Fruit fly (Drosophila melanogaster): ENCODE results near the gene CG5909.

The CG5909 gene

dm6 chr3R:27177567-27177966 is 16.6 kb downstream of the CG5909 start:
- TF ChIP-seq CG12768 (GFP tag; optimal IDR thresholded peaks at IDR 0.05): no peak
- TF ChIP-seq toe (GFP tag; optimal IDR thresholded peaks at IDR 0.05): no peak
- TF ChIP-seq Hr96 (GFP tag; optimal IDR thresholded peaks at IDR 0.05): no peak

dm6 chr3R:27178546-27179375 is 17.8 kb downstream of the CG5909 start:
- TF ChIP-seq CG14711 (tag; optimal IDR thresholded peaks at IDR 0.05) (no peak), bab1 (GFP tag; optimal IDR thresholded peaks at IDR 0.05) (no peak), cic (GFP tag; optimal IDR thresholded peaks at IDR 0.05) (no peak), Hr96 (GFP tag; optimal IDR thresholded peaks at IDR 0.05) (no peak), CG11617 (GFP tag; optimal IDR thresholded peaks at IDR 0.05) (no peak), pad (GFP tag; optimal IDR thresholded peaks at IDR 0.05) (no peak), toe (GFP tag; optimal IDR thresholded peaks at IDR 0.05) (no peak), CG7045 (GFP tag; optimal IDR thresholded peaks at IDR 0.05) (no peak), CG7101 (tag; optimal IDR thresholded peaks at IDR 0.05) (no peak), cnc (optimal IDR thresholded peaks at IDR 0.05) (no peak), Clk (GFP tag; optimal IDR thresholded peaks at IDR 0.05) (no peak), Crg-1 (GFP tag; optimal IDR thresholded peaks at IDR 0.05) (no peak), Mnt (GFP tag; optimal IDR thresholded peaks at IDR 0.05) (no peak), tj (GFP tag; optimal IDR thresholded peaks at IDR 0.05) (no peak), CG12768 (GFP tag; optimal IDR thresholded peaks at IDR 0.05) (no peak), CG1620 (GFP tag; optimal IDR thresholded peaks at IDR 0.05) (no peak), ovo (GFP tag; optimal IDR thresholded peaks at IDR 0.05) (no peak), CG33017 (tag; optimal IDR thresholded peaks at IDR 0.05) (no peak), CG5204 (GFP tag; optimal IDR thresholded peaks at IDR 0.05) (no peak)

dm6 chr3R:27181074-27181473 is 20.1 kb downstream of the CG5909 start:
- TF ChIP-seq CG7101 (tag; optimal IDR thresholded peaks at IDR 0.05) (no peak), cnc (optimal IDR thresholded peaks at IDR 0.05) (no peak)

- TF ChIP-seq CG33017 (tag; optimal IDR thresholded peaks at IDR 0.05) (no peak), CG11617 (GFP tag; optimal IDR thresholded peaks at IDR 0.05) (no peak), Clk (GFP tag; optimal IDR thresholded peaks at IDR 0.05) (no peak), pad (GFP tag; optimal IDR thresholded peaks at IDR 0.05) (no peak), tj (GFP tag; optimal IDR thresholded peaks at IDR 0.05) (no peak), CG7045 (GFP tag; optimal IDR thresholded peaks at IDR 0.05) (no peak), ovo (GFP tag; optimal IDR thresholded peaks at IDR 0.05) (no peak), Mnt (GFP tag; optimal IDR thresholded peaks at IDR 0.05) (no peak), CG5204 (GFP tag; optimal IDR thresholded peaks at IDR 0.05) (no peak), cic (GFP tag; optimal IDR thresholded peaks at IDR 0.05) (no peak), cnc (optimal IDR thresholded peaks at IDR 0.05) (no peak), CG1620 (GFP tag; optimal IDR thresholded peaks at IDR 0.05) (no peak), Crg-1 (GFP tag; optimal IDR thresholded peaks at IDR 0.05) (no peak), CG7101 (tag; optimal IDR thresholded peaks at IDR 0.05) (no peak), toe (GFP tag; optimal IDR thresholded peaks at IDR 0.05) (no peak), Hr96 (GFP tag; optimal IDR thresholded peaks at IDR 0.05) (no peak), CG12768 (GFP tag; optimal IDR thresholded peaks at IDR 0.05) (no peak)
Measured at dm6 chr3R:27185933-27186571, 25.1 kb downstream of the CG5909 start.

- TF ChIP-seq toe (GFP tag; optimal IDR thresholded peaks at IDR 0.05): no peak
- TF ChIP-seq bab1 (GFP tag; optimal IDR thresholded peaks at IDR 0.05): no peak
- TF ChIP-seq CG33017 (tag; optimal IDR thresholded peaks at IDR 0.05): no peak
- no peak for TF ChIP-seq pad (GFP tag; optimal IDR thresholded peaks at IDR 0.05)
- TF ChIP-seq CG5204 (GFP tag; optimal IDR thresholded peaks at IDR 0.05): no peak
- TF ChIP-seq Mnt (GFP tag; optimal IDR thresholded peaks at IDR 0.05): no peak
Measured at dm6 chr3R:27186849-27187248, 25.9 kb downstream of the CG5909 start.

dm6 chr3R:27193079-27193478 is 32.1 kb downstream of the CG5909 start:
- no peak for TF ChIP-seq kay (GFP tag; ENCODE audit: borderline replicate concordance)
- no peak for TF ChIP-seq CG7101 (tag; optimal IDR thresholded peaks at IDR 0.05)
- TF ChIP-seq tj (GFP tag; optimal IDR thresholded peaks at IDR 0.05): no peak
- no peak for TF ChIP-seq CG14711 (tag; optimal IDR thresholded peaks at IDR 0.05)
- no peak for TF ChIP-seq cnc (optimal IDR thresholded peaks at IDR 0.05)
- TF ChIP-seq Clk (GFP tag; optimal IDR thresholded peaks at IDR 0.05): no peak
- no peak for TF ChIP-seq bab1 (GFP tag; optimal IDR thresholded peaks at IDR 0.05)

dm6 chr3R:27194106-27194505 is 33.1 kb downstream of the CG5909 start, which contains the start of gene Ser:
TSS of gene Ser (minus strand) at chr3R:27194267.
- TF ChIP-seq cic (GFP tag; optimal IDR thresholded peaks at IDR 0.05): no peak
- TF ChIP-seq toe (GFP tag; optimal IDR thresholded peaks at IDR 0.05): no peak
- no peak for TF ChIP-seq tj (GFP tag; optimal IDR thresholded peaks at IDR 0.05)
- TF ChIP-seq cnc (optimal IDR thresholded peaks at IDR 0.05): no peak
- no peak for TF ChIP-seq ovo (GFP tag; optimal IDR thresholded peaks at IDR 0.05)
- TF ChIP-seq Crg-1 (GFP tag; optimal IDR thresholded peaks at IDR 0.05): no peak
- no peak for TF ChIP-seq CG33017 (tag; optimal IDR thresholded peaks at IDR 0.05)
- TF ChIP-seq bab1 (GFP tag; optimal IDR thresholded peaks at IDR 0.05): no peak
- TF ChIP-seq kay (GFP tag; ENCODE audit: borderline replicate concordance): no peak
- no peak for TF ChIP-seq CG7045 (GFP tag; optimal IDR thresholded peaks at IDR 0.05)
- no peak for TF ChIP-seq CG12768 (GFP tag; optimal IDR thresholded peaks at IDR 0.05)
- no peak for TF ChIP-seq Mnt (GFP tag; optimal IDR thresholded peaks at IDR 0.05)
- no peak for TF ChIP-seq CG14711 (tag; optimal IDR thresholded peaks at IDR 0.05)
- no peak for TF ChIP-seq CG11617 (GFP tag; optimal IDR thresholded peaks at IDR 0.05)
- TF ChIP-seq Hr96 (GFP tag; optimal IDR thresholded peaks at IDR 0.05): no peak

All from whole organism, adult.